Worm (Caenorhabditis elegans) whole organism, midembryonic: ENCODE results near the gene ifta-2.

Experiments used
- T22C8.4 ChIP-seq: fragments of 200-800 bp; sonication (Bioruptor generic); IDR thresholded peaks from 2 replicates; pipeline ENCODE4 v1.3.6; 2022; ENCODE audit warnings: missing genetic modification characterization, missing compliant biosample characterization
- cog-1 ChIP-seq: sonication (generic microtip); optimal IDR thresholded peaks from 2 replicates; lab custom pipeline; 2016; ENCODE audit warnings: missing genetic modification characterization, missing compliant biosample characterization
- flt-1 ChIP-seq: fragments of 200-800 bp; sonication (Bioruptor generic); IDR thresholded peaks from 2 replicates; pipeline ENCODE4 v1.3.6; 2022; ENCODE audit warnings: missing genetic modification characterization, missing compliant biosample characterization
- med-1 ChIP-seq: sonication (generic microtip); optimal IDR thresholded peaks from 2 replicates; lab custom pipeline; 2017; ENCODE audit warnings: missing genetic modification characterization, mild to moderate bottlenecking, missing compliant biosample characterization, antibody characterized with exemption, missing genetic modification reagents; ENCODE audit not compliant: insufficient read depth
- ref-1 ChIP-seq: fragments of 200-800 bp; sonication (Bioruptor generic); conservative IDR thresholded peaks from 2 replicates; pipeline ENCODE4 v1.3.6; 2022; ENCODE audit warnings: missing genetic modification reagents, missing genetic modification characterization, missing compliant biosample characterization
- tab-1 ChIP-seq: fragments of 200-800 bp; sonication (Bioruptor generic); IDR thresholded peaks from 2 replicates; pipeline ENCODE4 v1.3.6; 2022; ENCODE audit warnings: missing genetic modification characterization, missing compliant biosample characterization
- ztf-23 ChIP-seq: fragments of 200-800 bp; sonication (Bioruptor generic); IDR thresholded peaks from 2 replicates; pipeline ENCODE4 v1.3.6; 2022; ENCODE audit warnings: missing genetic modification reagents, missing genetic modification characterization, missing compliant biosample characterization
- ztf-29 ChIP-seq: fragments of 200-800 bp; sonication (Bioruptor generic); IDR thresholded peaks from 2 replicates; pipeline ENCODE4 v1.3.6; 2022; ENCODE audit warnings: missing genetic modification reagents, missing genetic modification characterization, missing compliant biosample characterization

DNA sequence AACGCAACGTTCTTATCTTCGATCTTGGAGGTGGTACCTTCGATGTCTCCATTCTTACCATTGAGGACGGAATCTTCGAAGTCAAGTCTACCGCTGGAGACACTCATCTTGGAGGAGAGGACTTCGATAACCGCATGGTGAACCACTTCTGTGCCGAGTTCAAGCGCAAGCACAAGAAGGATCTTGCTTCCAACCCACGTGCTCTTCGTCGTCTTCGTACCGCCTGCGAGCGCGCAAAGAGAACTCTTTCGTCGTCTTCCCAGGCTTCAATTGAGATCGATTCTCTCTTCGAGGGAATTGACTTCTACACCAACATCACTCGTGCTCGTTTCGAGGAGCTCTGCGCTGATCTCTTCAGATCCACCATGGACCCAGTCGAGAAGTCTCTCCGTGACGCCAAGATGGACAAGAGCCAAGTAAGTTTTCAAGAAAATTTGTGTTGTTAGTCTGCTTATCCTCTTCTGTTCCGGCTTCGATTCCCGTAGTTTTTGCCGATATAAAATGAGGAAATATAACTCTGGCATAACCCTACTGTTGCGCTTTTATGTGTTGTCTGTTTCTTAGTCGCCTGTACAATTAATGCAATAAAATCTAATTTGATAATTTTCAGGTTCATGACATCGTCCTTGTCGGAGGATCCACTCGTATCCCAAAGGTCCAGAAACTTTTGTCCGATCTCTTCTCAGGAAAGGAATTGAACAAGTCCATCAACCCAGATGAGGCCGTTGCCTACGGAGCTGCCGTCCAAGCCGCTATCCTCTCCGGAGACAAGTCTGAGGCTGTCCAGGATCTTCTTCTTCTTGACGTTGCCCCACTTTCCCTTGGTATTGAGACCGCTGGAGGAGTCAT lies 22.0 kb downstream of the ifta-2 start:
- TF ChIP-seq ztf-29 (GFP tag; lab: Robert Waterston, UW), result no peak
- TF ChIP-seq cog-1 (tag; lab: Kevin White, UChicago), result no peak
- no peak for TF ChIP-seq flt-1 (GFP tag; lab: Robert Waterston, UW)
- TF ChIP-seq tab-1 (GFP tag; lab: Robert Waterston, UW), result no peak
- no peak for TF ChIP-seq T22C8.4
- no peak for TF ChIP-seq ztf-23 (GFP tag; lab: Robert Waterston, UW)
- no peak for TF ChIP-seq med-1 (GFP tag; lab: Kevin White, UChicago)
- no peak for TF ChIP-seq ref-1
